Worm (Caenorhabditis elegans): ENCODE data around the gene Y119D3B.21.

DNA sequence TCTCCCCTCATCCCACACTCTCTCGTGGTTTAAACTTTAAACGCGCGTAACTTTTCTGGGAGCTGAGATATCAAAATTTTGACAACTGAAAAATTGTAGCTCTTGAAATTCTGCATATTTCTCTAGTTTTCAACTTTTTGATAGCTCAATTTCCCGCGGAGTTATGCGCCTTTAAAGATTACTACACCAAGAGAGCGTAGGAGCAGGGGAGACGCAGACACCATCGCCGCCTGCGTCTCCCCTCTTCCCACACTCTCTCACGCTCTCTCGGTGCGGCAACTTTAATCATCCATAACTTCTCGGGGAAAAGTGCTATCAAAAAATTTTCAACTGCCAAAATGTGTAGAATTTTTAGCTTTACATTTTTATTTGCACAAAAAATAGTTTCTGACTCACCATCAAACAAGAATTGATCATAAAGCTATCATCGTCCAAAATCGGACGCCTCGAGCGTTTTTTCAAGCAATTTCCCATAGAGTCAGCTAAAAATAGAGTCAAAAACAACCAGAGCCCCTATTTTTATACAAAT, 38.7 kb upstream of the Y119D3B.21 start, which contains the start of gene eak-3:
- TF ChIP-seq nhr-6 (tag; optimal IDR thresholded peaks at IDR 0.05) (no peak), nhr-10 (tag; optimal IDR thresholded peaks at IDR 0.05) (no peak)

Data from whole organism, L4 larva.